Fruit fly (Drosophila melanogaster): ENCODE measurements around the gene CG7988.

Gene CG7988

dm6 chr3R:18243718-18244170, 23.4 kb downstream of the CG7988 start (continued):
- TF ChIP-seq tap (tag; optimal IDR thresholded peaks at IDR 0.05) (no peak), Ptx1 (GFP tag; IDR thresholded peaks at IDR 0.05) (no peak), slbo (GFP tag; IDR thresholded peaks at IDR 0.05) (peak; percentile 33), ro (GFP tag; IDR thresholded peaks at IDR 0.05) (no peak), CG14014 (GFP tag; IDR thresholded peaks at IDR 0.05) (0 out of 2 replicates have a peak, but pooled peaks have one; percentile 25), CG16779 (GFP tag; IDR thresholded peaks at IDR 0.05) (no peak), twi (tag; optimal IDR thresholded peaks at IDR 0.05) (no peak), Sin3A (optimal IDR thresholded peaks at IDR 0.05) (no peak), CG10147 (GFP tag; optimal IDR thresholded peaks at IDR 0.05) (no peak), vfl (GFP tag; optimal IDR thresholded peaks at IDR 0.05) (peak; percentile 24), CG2120 (GFP tag; optimal IDR thresholded peaks at IDR 0.05) (peak; percentile 2), CG1647 (GFP tag; optimal IDR thresholded peaks at IDR 0.05) (no peak), Max (GFP tag; optimal IDR thresholded peaks at IDR 0.05) (no peak), zfh1 (GFP tag; IDR thresholded peaks at IDR 0.05) (no peak; the same call in 2 of the 3 replicates), hbn (GFP tag; IDR thresholded peaks at IDR 0.05; ENCODE audit: partially characterized antibody) (no peak), repo (GFP tag; optimal IDR thresholded peaks at IDR 0.05) (no peak), CG4617 (GFP tag; optimal IDR thresholded peaks at IDR 0.05; ENCODE audit: borderline replicate concordance) (no peak), CG34422 (GFP tag; IDR thresholded peaks at IDR 0.05) (no peak; the same call in 2 of the 3 replicates), CG17186 (GFP tag; optimal IDR thresholded peaks at IDR 0.05) (no peak), cg (GFP tag; optimal IDR thresholded peaks at IDR 0.05) (no peak), corto (GFP tag; optimal IDR thresholded peaks at IDR 0.05) (no peak), CG11456 (GFP tag; IDR thresholded peaks at IDR 0.05) (peak; percentile 14; the same call in 1 of the 3 replicates), BEAF-32 (GFP tag; optimal IDR thresholded peaks at IDR 0.05) (no peak), CG1529 (GFP tag; optimal IDR thresholded peaks at IDR 0.05) (no peak), kay (GFP tag; optimal IDR thresholded peaks at IDR 0.05) (peak; percentile 70), E2f2 (GFP tag; IDR thresholded peaks at IDR 0.05) (no peak), Side (GFP tag; optimal IDR thresholded peaks at IDR 0.05) (no peak), Dll (GFP tag; IDR thresholded peaks at IDR 0.05; ENCODE audit: partially characterized antibody) (no peak), seq (GFP tag; IDR thresholded peaks at IDR 0.05) (0 out of 2 replicates have a peak, but pooled peaks have one; percentile 3), CG9727 (GFP tag; optimal IDR thresholded peaks at IDR 0.05) (no peak), CG18262 (tag; optimal IDR thresholded peaks at IDR 0.05) (no peak), Mad (GFP tag; optimal IDR thresholded peaks at IDR 0.05) (no peak), CG10654 (GFP tag; optimal IDR thresholded peaks at IDR 0.05) (no peak), Hmr (GFP tag; optimal IDR thresholded peaks at IDR 0.05) (no peak), bab2 (GFP tag; optimal IDR thresholded peaks at IDR 0.05) (no peak), CG7839 (tag; optimal IDR thresholded peaks at IDR 0.05) (peak; percentile 2), bcd (GFP tag; optimal IDR thresholded peaks at IDR 0.05) (no peak), dysf (GFP tag; IDR thresholded peaks at IDR 0.05) (no peak), Hr78 (GFP tag; optimal IDR thresholded peaks at IDR 0.05) (no peak), NFAT (GFP tag; IDR thresholded peaks at IDR 0.05) (no peak), stc (GFP tag; IDR thresholded peaks at IDR 0.05) (no peak), CG4424 (GFP tag; optimal IDR thresholded peaks at IDR 0.05) (no peak), Nf-YB (GFP tag; optimal IDR thresholded peaks at IDR 0.05) (no peak), CG17612 (GFP tag; IDR thresholded peaks at IDR 0.05) (no peak), CG18619 (GFP tag; optimal IDR thresholded peaks at IDR 0.05) (no peak), CG11560 (tag; IDR thresholded peaks at IDR 0.05) (no peak), CG10366 (GFP tag; IDR thresholded peaks at IDR 0.05) (no peak), pita (GFP tag; optimal IDR thresholded peaks at IDR 0.05) (no peak), dm (GFP tag; optimal IDR thresholded peaks at IDR 0.05) (no peak), hkb (optimal IDR thresholded peaks at IDR 0.05) (no peak), hkb (GFP tag; IDR thresholded peaks at IDR 0.05) (no peak), CG17385 (GFP tag; optimal IDR thresholded peaks at IDR 0.05) (peak; percentile 24)

Data from whole organism, embryonic.